Worm (Caenorhabditis elegans) whole organism, L4 larva: ENCODE results near the gene F40F8.4.

Experiments used
- D1046.2 ChIP-seq: fragments of 200-800 bp; sonication (Bioruptor generic); IDR thresholded peaks from 2 replicates; pipeline ENCODE4 v1.3.6; 2022; ENCODE audit warnings: missing genetic modification characterization, missing compliant biosample characterization
- F10B5.3 ChIP-seq: sonication (generic microtip); optimal IDR thresholded peaks from 2 replicates; lab custom pipeline; 2016; ENCODE audit warnings: mild to moderate bottlenecking, missing genetic modification characterization, missing compliant biosample characterization
- T20F7.1 ChIP-seq: fragments of 200-800 bp; sonication (Bioruptor generic); optimal IDR thresholded peaks from 2 replicates; lab custom pipeline; 2018; ENCODE audit warnings: mild to moderate bottlenecking, missing genetic modification characterization, missing compliant biosample characterization
- T26A8.4 ChIP-seq: fragments of 200-800 bp; sonication (Bioruptor generic); IDR thresholded peaks from 2 replicates; pipeline ENCODE4 v1.3.6; 2022; ENCODE audit warnings: missing genetic modification characterization, missing compliant biosample characterization
- Y105C5A.15 ChIP-seq: fragments of 200-800 bp; sonication (Bioruptor generic); IDR thresholded peaks from 2 replicates; pipeline ENCODE4 v1.3.6; 2022; ENCODE audit warnings: missing genetic modification characterization, missing compliant biosample characterization
- aha-1 ChIP-seq: fragments of 150-350 bp; peaks from one replicate; lab custom pipeline; 2014; ENCODE audit warnings: missing biosample characterization, missing genetic modification characterization
- aly-2 ChIP-seq: sonication (generic microtip); optimal IDR thresholded peaks from 2 replicates; lab custom pipeline; 2018; ENCODE audit warnings: missing biosample characterization, missing genetic modification characterization
- ceh-62 ChIP-seq: sonication (generic microtip); optimal IDR thresholded peaks from 2 replicates; lab custom pipeline; 2017; ENCODE audit warnings: missing biosample characterization, missing genetic modification characterization
- cey-2 ChIP-seq: sonication (generic microtip); optimal IDR thresholded peaks from 3 replicates; lab custom pipeline; 2017; ENCODE audit warnings: missing genetic modification characterization, mild to moderate bottlenecking, missing compliant biosample characterization, antibody characterized with exemption, borderline replicate concordance; ENCODE audit not compliant: insufficient read depth
- daf-16 ChIP-seq, 3 experiments: sonication (generic microtip); optimal IDR thresholded peaks; 2 replicates each; lab custom pipeline; 2016 to 2017; ENCODE audit warnings: missing genetic modification characterization in 3 of 3, missing genetic modification reagents in 3 of 3, mild to moderate bottlenecking in 2 of 3, missing compliant biosample characterization in 2 of 3, missing biosample characterization in 1 of 3, moderate library complexity in 1 of 3
- dmd-6 ChIP-seq: fragments of 200-800 bp; sonication (Bioruptor generic); IDR thresholded peaks from 2 replicates; pipeline ENCODE4 v1.3.6; 2022; ENCODE audit warnings: missing genetic modification reagents, missing genetic modification characterization, missing compliant biosample characterization
- dve-1 ChIP-seq: sonication (generic microtip); optimal IDR thresholded peaks from 2 replicates; lab custom pipeline; 2017; ENCODE audit warnings: antibody characterized with exemption, mild to moderate bottlenecking, missing genetic modification characterization, missing compliant biosample characterization; ENCODE audit not compliant: insufficient read depth
- fkh-10 ChIP-seq: fragments of 150-350 bp; optimal IDR thresholded peaks from 2 replicates; lab custom pipeline; 2014; ENCODE audit warnings: missing biosample characterization, missing genetic modification reagents, missing genetic modification characterization
- fos-1 ChIP-seq: fragments of 150-350 bp; optimal IDR thresholded peaks from 2 replicates; lab custom pipeline; 2014; ENCODE audit warnings: missing biosample characterization, missing genetic modification characterization
- gei-8 ChIP-seq: fragments of 200-800 bp; sonication (Bioruptor generic); optimal IDR thresholded peaks from 2 replicates; lab custom pipeline; 2018; ENCODE audit warnings: mild to moderate bottlenecking, missing genetic modification characterization, missing compliant biosample characterization
- hif-1 ChIP-seq, 2 experiments: sonication (generic microtip); optimal IDR thresholded peaks; 2 replicates each; lab custom pipeline; 2016 to 2017; ENCODE audit warnings: missing compliant biosample characterization in 2 of 2, missing genetic modification characterization in 2 of 2, missing genetic modification reagents in 2 of 2, missing genotype in 2 of 2, mild to moderate bottlenecking in 1 of 2
- hlh-11 ChIP-seq: fragments of 200-800 bp; sonication (Bioruptor generic); optimal IDR thresholded peaks from 2 replicates; lab custom pipeline; 2018; ENCODE audit warnings: mild to moderate bottlenecking, missing genetic modification characterization, missing compliant biosample characterization
- hlh-30 ChIP-seq: sonication (generic microtip); optimal IDR thresholded peaks from 2 replicates; lab custom pipeline; 2017; ENCODE audit warnings: antibody characterized with exemption, mild to moderate bottlenecking, missing genetic modification characterization, missing compliant biosample characterization; ENCODE audit not compliant: insufficient read depth
- jun-1 ChIP-seq: fragments of 150-350 bp; optimal IDR thresholded peaks from 2 replicates; lab custom pipeline; 2014; ENCODE audit warnings: missing biosample characterization, missing genetic modification reagents, missing genetic modification characterization
- lim-7 ChIP-seq: fragments of 200-800 bp; sonication (Bioruptor generic); IDR thresholded peaks from 2 replicates; pipeline ENCODE4 v1.3.6; 2022; ENCODE audit warnings: missing genetic modification characterization, missing compliant biosample characterization
- lin-13 ChIP-seq: fragments of 150-350 bp; optimal IDR thresholded peaks from 2 replicates; lab custom pipeline; 2014; ENCODE audit warnings: missing biosample characterization, missing genetic modification reagents, missing genetic modification characterization
- lin-38 ChIP-seq: fragments of 200-800 bp; sonication (Bioruptor generic); IDR thresholded peaks from 2 replicates; pipeline ENCODE4 v1.3.6; 2022; ENCODE audit warnings: missing genetic modification reagents, missing genetic modification characterization, missing compliant biosample characterization
- lin-39 ChIP-seq: fragments of 150-350 bp; optimal IDR thresholded peaks from 2 replicates; lab custom pipeline; 2014; ENCODE audit warnings: missing biosample characterization, missing genetic modification reagents, missing genetic modification characterization
- lsy-2 ChIP-seq, 2 experiments: fragments of 150-350 bp in 1 of 2; sonication (generic microtip) in 1 of 2; optimal IDR thresholded peaks; 2 replicates each; lab custom pipeline; 2014 to 2017; ENCODE audit warnings: missing biosample characterization in 2 of 2, missing genetic modification characterization in 2 of 2
- mdl-1 ChIP-seq, 2 experiments: fragments of 150-350 bp in 1 of 2; sonication (generic microtip) in 1 of 2; optimal IDR thresholded peaks; 2 replicates each; lab custom pipeline; 2014 to 2017; ENCODE audit warnings: missing biosample characterization in 2 of 2, missing genetic modification characterization in 2 of 2
- mdt-29 ChIP-seq: fragments of 200-800 bp; sonication (Bioruptor generic); IDR thresholded peaks from 2 replicates; pipeline ENCODE4 v1.3.6; 2022; ENCODE audit warnings: missing genetic modification reagents, missing genetic modification characterization, missing compliant biosample characterization
- mep-1 ChIP-seq: fragments of 150-350 bp; sonication (generic microtip); optimal IDR thresholded peaks from 3 replicates; lab custom pipeline; 2014; ENCODE audit warnings: missing biosample characterization, missing genetic modification characterization
- mes-2 ChIP-seq: sonication (generic microtip); optimal IDR thresholded peaks from 2 replicates; lab custom pipeline; 2016; ENCODE audit warnings: missing genotype, mild to moderate bottlenecking, missing genetic modification characterization, missing compliant biosample characterization; ENCODE audit not compliant: poor library complexity, severe bottlenecking
- nhr-10 ChIP-seq: fragments of 150-350 bp; optimal IDR thresholded peaks from 2 replicates; lab custom pipeline; 2014; ENCODE audit warnings: missing biosample characterization, missing genetic modification characterization
- nhr-102 ChIP-seq: sonication (generic microtip); optimal IDR thresholded peaks from 2 replicates; lab custom pipeline; 2016; ENCODE audit warnings: mild to moderate bottlenecking, missing genetic modification characterization, moderate library complexity, missing compliant biosample characterization
- nhr-25 ChIP-seq: sonication (generic microtip); optimal IDR thresholded peaks from 2 replicates; lab custom pipeline; 2017; ENCODE audit warnings: missing genetic modification characterization, mild to moderate bottlenecking, missing compliant biosample characterization, antibody characterized with exemption, moderate library complexity, borderline replicate concordance; ENCODE audit not compliant: insufficient read depth
- nhr-28 ChIP-seq: fragments of 150-350 bp; optimal IDR thresholded peaks from 2 replicates; lab custom pipeline; 2014; ENCODE audit warnings: missing biosample characterization, missing genetic modification characterization
- nhr-48 ChIP-seq: sonication (generic microtip); optimal IDR thresholded peaks from 2 replicates; lab custom pipeline; 2016; ENCODE audit warnings: mild to moderate bottlenecking, missing genetic modification characterization, missing compliant biosample characterization
- nhr-77 ChIP-seq: fragments of 150-350 bp; optimal IDR thresholded peaks from 2 replicates; lab custom pipeline; 2014; ENCODE audit warnings: missing biosample characterization, missing genetic modification characterization
- php-3 ChIP-seq: fragments of 200-800 bp; sonication (Bioruptor generic); IDR thresholded peaks from 2 replicates; pipeline ENCODE4 v1.3.6; 2022; ENCODE audit warnings: missing genetic modification reagents, missing genetic modification characterization, missing compliant biosample characterization
- pqm-1 ChIP-seq: sonication (generic microtip); optimal IDR thresholded peaks from 2 replicates; lab custom pipeline; 2017; ENCODE audit warnings: missing biosample characterization, missing genetic modification characterization
- rbr-2 ChIP-seq: sonication (generic microtip); optimal IDR thresholded peaks from 2 replicates; lab custom pipeline; 2016; ENCODE audit warnings: missing genotype, missing genetic modification characterization, missing compliant biosample characterization
- snpc-4 ChIP-seq: fragments of 150-350 bp; optimal IDR thresholded peaks from 2 replicates; lab custom pipeline; 2014; ENCODE audit warnings: missing biosample characterization, missing genetic modification characterization
- spr-3 ChIP-seq: fragments of 200-800 bp; sonication (Bioruptor generic); optimal IDR thresholded peaks from 2 replicates; lab custom pipeline; 2018; ENCODE audit warnings: mild to moderate bottlenecking, missing genetic modification characterization, missing compliant biosample characterization
- tra-1 ChIP-seq: fragments of 200-800 bp; sonication (Bioruptor generic); IDR thresholded peaks from 2 replicates; pipeline ENCODE4 v1.3.6; 2022; ENCODE audit warnings: missing genetic modification reagents, missing genetic modification characterization, missing compliant biosample characterization
- unc-130 ChIP-seq: sonication (generic microtip); optimal IDR thresholded peaks from 2 replicates; lab custom pipeline; 2016; ENCODE audit warnings: missing genetic modification reagents, missing genetic modification characterization, missing compliant biosample characterization
- vab-7 ChIP-seq: fragments of 200-800 bp; sonication (Bioruptor generic); IDR thresholded peaks from 2 replicates; pipeline ENCODE4 v1.3.6; 2022; ENCODE audit warnings: missing genetic modification reagents, missing genetic modification characterization, missing compliant biosample characterization
- zfp-2 ChIP-seq: sonication (generic microtip); optimal IDR thresholded peaks from 2 replicates; lab custom pipeline; 2016; ENCODE audit warnings: mild to moderate bottlenecking, missing genetic modification characterization, missing compliant biosample characterization
- zip-11 ChIP-seq: fragments of 200-800 bp; sonication (Bioruptor generic); IDR thresholded peaks from 2 replicates; pipeline ENCODE4 v1.3.6; 2022; ENCODE audit warnings: missing genetic modification characterization, missing compliant biosample characterization
- ztf-7 ChIP-seq: fragments of 150-350 bp; optimal IDR thresholded peaks from 2 replicates; lab custom pipeline; 2014; ENCODE audit warnings: missing biosample characterization, missing genetic modification characterization

F40F8.4 gene

DNA sequence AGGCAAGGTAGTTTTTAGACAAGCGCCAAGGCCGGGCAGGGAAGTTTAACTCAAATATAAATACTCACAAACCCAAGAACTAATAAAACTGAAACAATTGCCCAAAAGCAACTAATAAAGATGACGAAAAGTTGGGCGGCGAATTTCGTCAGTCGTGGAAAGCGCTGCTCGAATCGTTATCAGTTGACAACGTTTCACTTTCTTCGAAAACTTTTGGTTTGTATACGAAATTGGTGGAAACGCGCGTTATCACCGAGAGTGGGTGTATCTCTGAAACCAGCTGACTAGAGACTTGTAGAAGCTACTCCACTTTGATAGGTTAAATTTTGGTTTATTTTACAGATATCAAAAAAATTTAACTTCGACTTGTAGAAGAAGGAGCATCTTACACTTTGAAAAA is 13.0 kb upstream of the F40F8.4 start (continued):
- TF ChIP-seq snpc-4 (tag; lab: Kevin White, UChicago), result no peak
- TF ChIP-seq fkh-10, result no peak

DNA sequence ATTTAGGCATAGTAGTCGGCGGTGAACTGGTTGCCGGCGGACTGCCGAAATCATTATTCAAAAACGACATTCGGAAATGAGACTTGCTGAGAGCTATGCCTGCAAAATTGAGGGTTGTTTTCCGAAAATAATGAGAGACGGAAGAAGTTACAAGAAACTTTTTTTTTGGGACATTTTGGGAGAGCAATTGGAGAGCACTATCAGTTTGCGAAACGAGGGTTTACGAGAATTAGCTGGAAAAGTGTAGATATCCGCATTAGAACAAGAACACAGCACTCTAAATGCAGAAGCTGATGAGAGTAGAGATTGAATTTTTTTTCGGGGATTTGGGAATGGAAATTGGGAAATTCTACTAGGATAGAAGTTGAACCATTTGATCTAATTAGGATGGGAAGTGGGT is 12.5 kb upstream of the F40F8.4 start, which contains the start of gene pqm-1:
pqm-1 (minus strand) TSS at position 101 of the 400 bp plus-strand sequence.
- TF ChIP-seq aha-1 (tag; lab: Kevin White, UChicago) (peak; percentile 21), F10B5.3 (no peak), zip-11 (GFP tag; lab: Robert Waterston, UW) (no peak), lin-13 (GFP tag; lab: Kevin White, UChicago) (no peak), D1046.2 (GFP tag; lab: Robert Waterston, UW) (no peak)

DNA sequence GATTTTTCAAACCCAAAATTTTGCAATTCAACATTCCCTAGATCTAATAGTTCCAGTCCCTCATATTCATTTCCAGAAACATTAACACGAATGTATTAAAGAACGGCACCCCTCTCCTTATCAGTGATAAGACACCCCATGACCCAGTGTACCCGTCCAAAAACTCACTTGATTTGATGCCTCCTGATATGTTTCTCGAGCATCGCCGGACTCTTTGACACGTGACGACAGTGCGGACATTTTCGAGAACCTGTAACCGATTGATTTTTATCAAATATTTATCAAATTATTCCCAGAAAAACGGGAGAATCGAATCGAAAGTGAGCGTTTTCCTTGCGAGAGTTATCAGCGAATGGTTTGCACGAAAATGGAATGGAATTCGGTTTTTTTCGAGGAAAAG is 10.9 kb upstream of the F40F8.4 start:
- no peak for TF ChIP-seq cey-2
- no peak for TF ChIP-seq ztf-7 (tag; lab: Kevin White, UChicago)
- TF ChIP-seq nhr-77 (tag; lab: Kevin White, UChicago), result peak; percentile 69
- TF ChIP-seq rbr-2, result no peak
- TF ChIP-seq mdl-1 (tag; optimal IDR thresholded peaks at IDR 0.05; lab: Kevin White, UChicago), result peak in 1 of 2 experiments; percentile 13
- no peak for TF ChIP-seq aly-2 (tag; lab: Kevin White, UChicago)
- TF ChIP-seq T26A8.4 (GFP tag; lab: Robert Waterston, UW), result 0 out of 2 replicates have a peak, but pooled peaks have one; percentile 49
- peak; percentile 79 for TF ChIP-seq nhr-10
- TF ChIP-seq php-3, result peak; percentile 49; the same call in 1 of the 2 replicates
- TF ChIP-seq nhr-48, result peak; percentile 79
- no peak for TF ChIP-seq ceh-62
- TF ChIP-seq zfp-2 (tag; lab: Kevin White, UChicago), result no peak
- peak; percentile 66 for TF ChIP-seq nhr-28 (tag; lab: Kevin White, UChicago)
- no peak for TF ChIP-seq zip-11 (GFP tag; lab: Robert Waterston, UW)
- TF ChIP-seq D1046.2 (GFP tag; lab: Robert Waterston, UW), result no peak
- TF ChIP-seq mes-2 (tag; lab: Kevin White, UChicago), result peak; percentile 39
- TF ChIP-seq aha-1 (tag; lab: Kevin White, UChicago), result peak; percentile 81
- no peak for TF ChIP-seq jun-1 (tag; lab: Kevin White, UChicago)
- TF ChIP-seq lin-38, result 0 out of 2 replicates have a peak, but pooled peaks have one; percentile 25
- peak; percentile 60 for TF ChIP-seq nhr-102 (tag; lab: Kevin White, UChicago)
- no peak for TF ChIP-seq Y105C5A.15 (GFP tag; lab: Robert Waterston, UW)
- TF ChIP-seq lsy-2 (tag; optimal IDR thresholded peaks at IDR 0.05; lab: Kevin White, UChicago), result peak in 1 of 2 experiments; percentile 47
- TF ChIP-seq spr-3 (GFP tag; lab: Kevin White, UChicago), result no peak
- TF ChIP-seq unc-130 (GFP tag; lab: Kevin White, UChicago), result no peak
- TF ChIP-seq pqm-1 (tag; lab: Kevin White, UChicago), result no peak
- peak; percentile 49 for TF ChIP-seq gei-8 (GFP tag; lab: Kevin White, UChicago)
- no peak for TF ChIP-seq vab-7 (GFP tag; lab: Robert Waterston, UW)
- TF ChIP-seq mep-1, result peak; percentile 37
- peak; percentile 81 for TF ChIP-seq hlh-30
- peak; percentile 84 for TF ChIP-seq dmd-6 (GFP tag; lab: Robert Waterston, UW)
- TF ChIP-seq T20F7.1 (GFP tag; lab: Kevin White, UChicago), result peak; percentile 21
- TF ChIP-seq hlh-11 (tag; lab: Kevin White, UChicago), result peak; percentile 87
- peak; percentile 93 for TF ChIP-seq dve-1 (tag; lab: Kevin White, UChicago)
- no peak for TF ChIP-seq hif-1 (tag; optimal IDR thresholded peaks at IDR 0.05; lab: Kevin White, UChicago)
- no peak for TF ChIP-seq fos-1 (tag; lab: Kevin White, UChicago)
- TF ChIP-seq tra-1 (GFP tag; lab: Robert Waterston, UW), result peak; percentile 56; the same call in 1 of the 2 replicates
- no peak for TF ChIP-seq lim-7
- TF ChIP-seq F10B5.3, result no peak
- TF ChIP-seq daf-16 (GFP tag; optimal IDR thresholded peaks at IDR 0.05; lab: Kevin White, UChicago), result peak in 1 of 2 experiments; percentile 22
- peak; percentile 93 for TF ChIP-seq daf-16 (tag; optimal IDR thresholded peaks at IDR 0.05; lab: Kevin White, UChicago)
- TF ChIP-seq snpc-4 (tag; lab: Kevin White, UChicago), result no peak
- no peak for TF ChIP-seq lin-39 (tag; lab: Kevin White, UChicago)
- no peak for TF ChIP-seq nhr-25 (tag; lab: Kevin White, UChicago)
- peak; percentile 87 for TF ChIP-seq mdt-29
